Worm (Caenorhabditis elegans): ENCODE measurements around the gene pgp-9.

DNA sequence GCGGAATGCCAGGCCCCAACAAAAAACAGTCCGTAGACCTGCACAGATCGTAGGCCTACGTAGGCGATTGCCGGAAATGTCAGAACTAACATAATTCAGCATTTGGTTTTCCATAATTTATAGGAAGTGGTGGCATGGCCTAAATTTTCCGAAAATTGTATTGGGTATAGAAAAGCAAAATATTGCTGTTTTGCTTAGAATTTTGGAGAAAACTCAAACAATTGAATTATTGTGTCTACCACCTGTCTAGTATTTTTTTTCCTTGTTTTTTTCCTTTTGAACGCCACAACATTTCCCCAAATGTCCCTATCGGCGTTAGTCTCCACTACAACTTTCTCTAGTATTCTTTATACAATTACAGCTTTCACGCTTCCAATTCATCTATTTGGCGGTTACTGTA lies 11.6 kb downstream of the pgp-9 start, which contains the start of gene srh-284:
- TF ChIP-seq lsy-2 (tag; optimal IDR thresholded peaks at IDR 0.05) (no peak), sptf-1 (tag; optimal IDR thresholded peaks at IDR 0.05) (no peak), pha-4 (tag; optimal IDR thresholded peaks at IDR 0.05) (no peak), nhr-76 (tag; optimal IDR thresholded peaks at IDR 0.05) (no peak), bed-3 (GFP tag; optimal IDR thresholded peaks at IDR 0.05) (no peak), nhr-237 (tag; optimal IDR thresholded peaks at IDR 0.05) (no peak), nhr-28 (tag; optimal IDR thresholded peaks at IDR 0.05) (no peak), unc-62 (GFP tag; optimal IDR thresholded peaks at IDR 0.05) (no peak), elt-1 (tag; optimal IDR thresholded peaks at IDR 0.05; ENCODE audit: borderline replicate concordance, insufficient read depth) (no peak), ztf-11 (tag; optimal IDR thresholded peaks at IDR 0.05) (no peak), elt-3 (tag; optimal IDR thresholded peaks at IDR 0.05) (no peak), nhr-12 (tag; optimal IDR thresholded peaks at IDR 0.05) (no peak)
